Worm (Caenorhabditis elegans): ENCODE data around the gene par-5.

The par-5 gene

ce11 chrIV:11855900-11856660 lies 34.4 kb upstream of the par-5 start, which contains the start of gene ech-2 (continued):
- TF ChIP-seq nhr-90 (tag; optimal IDR thresholded peaks at IDR 0.05) (no peak), dox-1 (GFP tag; IDR thresholded peaks at IDR 0.05) (no peak), bed-1 (GFP tag; IDR thresholded peaks at IDR 0.05) (no peak), F33H1.4 (GFP tag; IDR thresholded peaks at IDR 0.05) (no peak), lsl-1 (GFP tag; optimal IDR thresholded peaks at IDR 0.05) (peak; percentile 27), ZK185.1 (tag; optimal IDR thresholded peaks at IDR 0.05; ENCODE audit: poor library complexity, severe bottlenecking) (no peak), madf-6 (GFP tag; IDR thresholded peaks at IDR 0.05) (peak; percentile 41; the same call in 1 of the 2 replicates), lin-26 (GFP tag; IDR thresholded peaks at IDR 0.05) (no peak), lin-35 (GFP tag; optimal IDR thresholded peaks at IDR 0.05) (peak in 1 of 3 experiments; percentile 31), dpl-1 (GFP tag; optimal IDR thresholded peaks at IDR 0.05) (peak; percentile 3), T26A5.8 (tag; optimal IDR thresholded peaks at IDR 0.05) (no peak), snpc-4 (GFP tag; optimal IDR thresholded peaks at IDR 0.05) (peak; percentile 34), snpc-4 (tag; optimal IDR thresholded peaks at IDR 0.05) (peak in 1 of 4 experiments; percentile 68), rpc-1 (optimal IDR thresholded peaks at IDR 0.05) (no peak), rpc-1 (tag; optimal IDR thresholded peaks at IDR 0.05) (no peak), Y56A3A.18 (GFP tag; IDR thresholded peaks at IDR 0.05) (no peak), fkh-3 (tag; optimal IDR thresholded peaks at IDR 0.05) (no peak), ceh-100 (GFP tag; IDR thresholded peaks at IDR 0.05) (no peak), D2030.7 (GFP tag; IDR thresholded peaks at IDR 0.05) (no peak), mes-4 (tag; optimal IDR thresholded peaks at IDR 0.05) (no peak), cebp-2 (GFP tag; IDR thresholded peaks at IDR 0.05) (no peak)

DNA sequence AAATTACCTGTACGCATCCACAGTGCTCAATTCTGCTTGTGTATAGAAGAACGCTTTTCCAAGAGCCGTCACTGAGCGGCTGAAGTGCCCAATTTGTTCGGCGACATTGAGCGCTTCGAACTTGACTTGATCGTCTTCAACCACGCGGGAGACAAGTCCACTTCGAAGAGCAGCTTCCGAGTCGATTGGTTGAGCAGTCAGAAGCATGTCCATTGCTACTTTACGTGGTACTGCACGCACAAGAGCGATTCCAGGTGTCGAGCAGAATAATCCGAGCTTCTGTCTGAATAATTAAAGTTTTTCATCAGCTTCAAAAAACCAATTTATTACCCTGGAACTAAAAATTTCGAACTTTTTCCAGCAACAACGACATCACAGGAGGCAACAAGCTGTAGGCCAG lies 33.7 kb upstream of the par-5 start:
- no peak for TF ChIP-seq K11D2.4 (GFP tag; IDR thresholded peaks at IDR 0.05)
- TF ChIP-seq ceh-91 (GFP tag; IDR thresholded peaks at IDR 0.05) = no peak
- TF ChIP-seq F57A8.1 (GFP tag; optimal IDR thresholded peaks at IDR 0.05) = no peak
- no peak for TF ChIP-seq aptf-2 (GFP tag; conservative IDR thresholded peaks at IDR 0.05)
- no peak for TF ChIP-seq somi-1 (GFP tag; optimal IDR thresholded peaks at IDR 0.05)
- no peak for TF ChIP-seq nhr-179 (tag; optimal IDR thresholded peaks at IDR 0.05)
- TF ChIP-seq Y67H2A.10 (GFP tag; conservative IDR thresholded peaks at IDR 0.05) = no peak
- TF ChIP-seq ztf-22 (GFP tag; optimal IDR thresholded peaks at IDR 0.05) = no peak
- no peak for TF ChIP-seq sptf-2 (GFP tag; optimal IDR thresholded peaks at IDR 0.05)
- TF ChIP-seq attf-5 (GFP tag; optimal IDR thresholded peaks at IDR 0.05) = no peak
- no peak for TF ChIP-seq madf-6 (GFP tag; IDR thresholded peaks at IDR 0.05)
- TF ChIP-seq rcor-1 (GFP tag; IDR thresholded peaks at IDR 0.05) = no peak
- no peak for TF ChIP-seq ets-4 (GFP tag; optimal IDR thresholded peaks at IDR 0.05)

ce11 chrIV:11854777-11855176 lies 33.1 kb upstream of the par-5 start, which contains the start of gene tag-30:
Gene tag-30, minus strand, starts transcription at chrIV:11855159.
- 0 out of 2 replicates have a peak, but pooled peaks have one; percentile 45 for TF ChIP-seq Y53G8AR.9 (GFP tag; conservative IDR thresholded peaks at IDR 0.05)
- TF ChIP-seq attf-5 (GFP tag; optimal IDR thresholded peaks at IDR 0.05) = peak; percentile 58
- no peak for TF ChIP-seq snpc-4 (GFP tag; optimal IDR thresholded peaks at IDR 0.05)
- peak in 2 of 4 experiments; percentile 8 to 25 for TF ChIP-seq snpc-4 (tag; optimal IDR thresholded peaks at IDR 0.05)
- no peak for TF ChIP-seq F39B2.1 (GFP tag; IDR thresholded peaks at IDR 0.05)
- TF ChIP-seq lsl-1 (GFP tag; optimal IDR thresholded peaks at IDR 0.05) = peak; percentile 1
- no peak for TF ChIP-seq F57C9.4 (tag; optimal IDR thresholded peaks at IDR 0.05)
- peak; percentile 45 for TF ChIP-seq ceh-27 (GFP tag; optimal IDR thresholded peaks at IDR 0.05)
- TF ChIP-seq snpc-3.4 (tag; optimal IDR thresholded peaks at IDR 0.05) = peak; percentile 28
- TF ChIP-seq him-1 (tag; optimal IDR thresholded peaks at IDR 0.05) = no peak
- TF ChIP-seq B0336.3 (GFP tag; IDR thresholded peaks at IDR 0.05) = peak; percentile 30; the same call in 1 of the 2 replicates
- no peak for TF ChIP-seq sdz-38 (tag; optimal IDR thresholded peaks at IDR 0.05)
- TF ChIP-seq tlf-1 (GFP tag; optimal IDR thresholded peaks at IDR 0.05) = peak; percentile 50
- TF ChIP-seq hrde-1 (tag; optimal IDR thresholded peaks at IDR 0.05; ENCODE audit: borderline replicate concordance) = peak; percentile 16
- peak in 1 of 2 experiments; percentile 16 for TF ChIP-seq let-607 (tag; optimal IDR thresholded peaks at IDR 0.05)
- no peak for TF ChIP-seq mxl-1 (tag; optimal IDR thresholded peaks at IDR 0.05)
- TF ChIP-seq Y53F4B.3 (GFP tag; IDR thresholded peaks at IDR 0.05) = no peak

Measured in whole organism, young adult.